Fruit fly (Drosophila melanogaster) whole organism, embryonic: Measurements from ENCODE around the gene CG6432.

ENCODE experiments used
- CG17912 ChIP-seq: fragments of 200-800 bp; sonication (Bioruptor generic); optimal IDR thresholded peaks from 2 replicates; lab custom pipeline; 2018; ENCODE audit warnings: missing biosample characterization, mild to moderate bottlenecking, missing genetic modification characterization
- CG8290 ChIP-seq, 3 experiments: fragments of 200-800 bp; sonication (Bioruptor generic); optimal IDR thresholded peaks; 2 replicates each; lab custom pipeline; 2016 to 2019; ENCODE audit warnings: missing biosample characterization in 3 of 3, missing genetic modification characterization in 3 of 3, mild to moderate bottlenecking in 2 of 3, moderate library complexity in 1 of 3
- CG8944 ChIP-seq: fragments of 200-800 bp; sonication (Bioruptor generic); optimal IDR thresholded peaks from 3 replicates; lab custom pipeline; 2016; ENCODE audit warnings: missing biosample characterization, missing genetic modification characterization
- Sox100B ChIP-seq: fragments of 200-800 bp; sonication (Bioruptor generic); optimal IDR thresholded peaks from 3 replicates; lab custom pipeline; 2018; ENCODE audit warnings: missing biosample characterization, mild to moderate bottlenecking, missing genetic modification characterization
- fd96Cb ChIP-seq: fragments of 200-800 bp; sonication (Bioruptor generic); optimal IDR thresholded peaks from 2 replicates; lab custom pipeline; 2018; ENCODE audit warnings: missing biosample characterization, mild to moderate bottlenecking, missing genetic modification characterization, moderate library complexity
- oc ChIP-seq: fragments of 200-800 bp; sonication (Bioruptor generic); optimal IDR thresholded peaks from 2 replicates; lab custom pipeline; 2018; ENCODE audit warnings: missing biosample characterization, mild to moderate bottlenecking, missing genetic modification characterization, moderate library complexity

DNA sequence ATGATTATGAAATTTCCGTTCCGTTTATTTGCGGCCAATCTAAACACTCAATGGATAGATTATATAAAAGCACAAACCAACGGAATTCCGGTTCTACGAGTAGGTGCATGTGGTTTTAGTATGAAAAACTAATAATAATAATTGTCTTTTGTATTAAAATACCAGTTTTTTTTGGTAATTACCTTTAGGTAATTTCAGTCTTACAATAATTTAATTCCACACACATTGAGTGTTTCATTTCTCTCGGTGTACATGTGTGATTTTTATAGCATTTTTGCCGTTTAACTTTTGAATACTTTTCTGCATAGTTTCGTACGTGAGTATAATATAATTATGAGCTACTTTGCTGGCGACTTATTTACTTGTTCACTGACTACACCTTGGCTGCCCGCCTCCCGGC, 33.7 kb upstream of the CG6432 start:
- TF ChIP-seq CG17912 (GFP tag; lab: Kevin White, UChicago) (no peak), CG8944 (no peak), fd96Cb (tag; lab: Kevin White, UChicago) (no peak), Sox100B (GFP tag; lab: Kevin White, UChicago) (no peak), CG8290 (GFP tag; optimal IDR thresholded peaks at IDR 0.05; lab: Kevin White, UChicago) (no peak), CG8290 (tag; optimal IDR thresholded peaks at IDR 0.05; lab: Kevin White, UChicago) (no peak), oc (tag; lab: Kevin White, UChicago) (no peak)
